Worm (Caenorhabditis elegans) whole organism, L1 larva: ENCODE results near the gene srm-2.

Experiments
- egl-27 ChIP-seq, 2 experiments: fragments of 150-350 bp in 1 of 2; sonication (generic microtip); optimal IDR thresholded peaks; 3 replicates each; lab custom pipeline; 2017 to 2018; ENCODE audit warnings: missing biosample characterization in 2 of 2, missing genetic modification characterization in 2 of 2, missing genetic modification reagents in 2 of 2
- elt-3 ChIP-seq, 6 experiments: fragments of 150-350 bp in 1 of 6; sonication (generic microtip); optimal IDR thresholded peaks; 2 replicates each; lab custom pipeline; 2017 to 2018; ENCODE audit warnings: missing biosample characterization in 6 of 6, missing genetic modification characterization in 6 of 6, inconsistent platforms in 1 of 6

DNA sequence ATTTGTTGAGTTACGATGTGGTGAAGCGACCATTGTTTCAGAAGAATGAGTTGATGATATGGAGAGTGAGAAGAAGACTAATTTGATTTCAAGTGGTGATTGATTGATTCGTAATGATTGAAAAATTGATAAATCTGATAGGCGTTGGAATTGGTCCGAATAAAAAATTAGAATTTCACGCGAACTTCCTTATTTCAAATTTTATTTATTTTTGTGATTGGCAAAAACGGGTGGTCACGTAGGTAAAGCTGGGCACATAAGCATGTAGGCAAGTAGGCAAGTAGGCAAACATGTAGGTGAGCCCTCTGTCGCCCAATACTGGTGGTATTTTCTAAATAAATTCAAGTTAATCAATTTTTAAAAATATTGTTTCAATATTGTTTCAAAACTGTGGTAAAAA lies 24.8 kb downstream of the srm-2 start, which contains the start of gene C09B9.4:
- TF ChIP-seq elt-3 (tag; optimal IDR thresholded peaks at IDR 0.05; lab: Kevin White, UChicago), result no peak
- TF ChIP-seq egl-27 (tag; optimal IDR thresholded peaks at IDR 0.05; lab: Kevin White, UChicago), result no peak
